Worm (Caenorhabditis elegans): Measurements from ENCODE around the gene trxr-1.

trxr-1 gene

ce11 chrIV:7049672-7050206 is 38.0 kb downstream of the trxr-1 start, which contains the start of gene nhr-105 (continued):
- TF ChIP-seq F37D6.2 (tag; optimal IDR thresholded peaks at IDR 0.05), result no peak
- TF ChIP-seq R02D3.7 (tag; optimal IDR thresholded peaks at IDR 0.05), result no peak
- no peak for TF ChIP-seq lin-39 (tag; optimal IDR thresholded peaks at IDR 0.05)
- no peak for TF ChIP-seq aly-2 (tag; optimal IDR thresholded peaks at IDR 0.05)
- no peak for TF ChIP-seq daf-12 (tag; optimal IDR thresholded peaks at IDR 0.05)
- no peak for TF ChIP-seq lim-7 (GFP tag; IDR thresholded peaks at IDR 0.05)
- TF ChIP-seq ztf-7 (tag; optimal IDR thresholded peaks at IDR 0.05), result peak; percentile 57
- TF ChIP-seq hlh-11 (tag; optimal IDR thresholded peaks at IDR 0.05), result peak; percentile 92
- no peak for TF ChIP-seq daf-16 (GFP tag; optimal IDR thresholded peaks at IDR 0.05)
- TF ChIP-seq daf-16 (tag; optimal IDR thresholded peaks at IDR 0.05), result peak; percentile 83
- peak; percentile 46 for TF ChIP-seq sdz-12 (GFP tag; optimal IDR thresholded peaks at IDR 0.05)
- TF ChIP-seq F44E2.7 (GFP tag; IDR thresholded peaks at IDR 0.05), result no peak
- TF ChIP-seq cey-2 (tag; optimal IDR thresholded peaks at IDR 0.05; ENCODE audit: borderline replicate concordance, insufficient read depth), result peak; percentile 83
- TF ChIP-seq D1046.2 (GFP tag; IDR thresholded peaks at IDR 0.05), result no peak
- no peak for TF ChIP-seq ztf-11 (tag; optimal IDR thresholded peaks at IDR 0.05)
- TF ChIP-seq ceh-28 (tag; optimal IDR thresholded peaks at IDR 0.05), result no peak
- TF ChIP-seq mep-1 (tag; optimal IDR thresholded peaks at IDR 0.05), result peak; percentile 73
- TF ChIP-seq dmd-6 (GFP tag; IDR thresholded peaks at IDR 0.05), result peak; percentile 77
- TF ChIP-seq lin-38 (GFP tag; IDR thresholded peaks at IDR 0.05), result peak; percentile 37; the same call in 1 of the 2 replicates
- TF ChIP-seq mes-2 (tag; optimal IDR thresholded peaks at IDR 0.05; ENCODE audit: poor library complexity, severe bottlenecking), result peak; percentile 11
- TF ChIP-seq daf-8 (GFP tag; IDR thresholded peaks at IDR 0.05), result no peak
- peak; percentile 47; the same call in 1 of the 2 replicates for TF ChIP-seq lin-1 (GFP tag; IDR thresholded peaks at IDR 0.05)
- TF ChIP-seq nhr-77 (tag; optimal IDR thresholded peaks at IDR 0.05), result peak; percentile 77
- TF ChIP-seq hmg-1.1 (GFP tag; IDR thresholded peaks at IDR 0.05), result no peak
- TF ChIP-seq mxl-2 (GFP tag; conservative IDR thresholded peaks at IDR 0.05), result peak; percentile 67; the same call in 1 of the 2 replicates
- peak; percentile 84 for TF ChIP-seq hlh-30 (tag; optimal IDR thresholded peaks at IDR 0.05; ENCODE audit: insufficient read depth)
- no peak for TF ChIP-seq snpc-1.2 (GFP tag; IDR thresholded peaks at IDR 0.05)
- TF ChIP-seq lsy-2 (tag; optimal IDR thresholded peaks at IDR 0.05), result peak in 1 of 2 experiments; percentile 79
- no peak for TF ChIP-seq spr-3 (GFP tag; optimal IDR thresholded peaks at IDR 0.05)
- TF ChIP-seq nhr-42 (GFP tag; IDR thresholded peaks at IDR 0.05), result 0 out of 2 replicates have a peak, but pooled peaks have one; percentile 54
- no peak for TF ChIP-seq dmd-8 (GFP tag; IDR thresholded peaks at IDR 0.05)
- no peak for TF ChIP-seq ZK337.2 (GFP tag; IDR thresholded peaks at IDR 0.05)
- TF ChIP-seq attf-4 (tag; optimal IDR thresholded peaks at IDR 0.05), result no peak
- TF ChIP-seq nhr-28 (tag; optimal IDR thresholded peaks at IDR 0.05), result peak; percentile 81
- no peak for TF ChIP-seq saeg-2 (GFP tag; IDR thresholded peaks at IDR 0.05)
- TF ChIP-seq nhr-111 (GFP tag; optimal IDR thresholded peaks at IDR 0.05), result no peak
- no peak for TF ChIP-seq ceh-20 (GFP tag; IDR thresholded peaks at IDR 0.05)
- no peak for TF ChIP-seq ceh-62 (tag; optimal IDR thresholded peaks at IDR 0.05)
- TF ChIP-seq nhr-41 (GFP tag; IDR thresholded peaks at IDR 0.05), result no peak
- no peak for TF ChIP-seq unc-39 (tag; optimal IDR thresholded peaks at IDR 0.05)
- TF ChIP-seq nhr-11 (tag; optimal IDR thresholded peaks at IDR 0.05), result peak; percentile 27
- TF ChIP-seq ctbp-1 (GFP tag; IDR thresholded peaks at IDR 0.05), result peak; percentile 9; the same call in 1 of the 2 replicates
- TF ChIP-seq F49E8.2 (tag; optimal IDR thresholded peaks at IDR 0.05; ENCODE audit: borderline replicate concordance), result no peak
- TF ChIP-seq rbr-2 (tag; optimal IDR thresholded peaks at IDR 0.05), result peak; percentile 17
- TF ChIP-seq lin-13 (GFP tag; optimal IDR thresholded peaks at IDR 0.05), result peak; percentile 12
- TF ChIP-seq zip-11 (GFP tag; IDR thresholded peaks at IDR 0.05), result no peak
- no peak for TF ChIP-seq pha-4 (GFP tag; IDR thresholded peaks at IDR 0.05)
- TF ChIP-seq pha-4 (tag; optimal IDR thresholded peaks at IDR 0.05), result no peak
- TF ChIP-seq zag-1 (tag; optimal IDR thresholded peaks at IDR 0.05), result no peak
- no peak for TF ChIP-seq ces-1 (GFP tag; optimal IDR thresholded peaks at IDR 0.05)
- peak; percentile 36 for TF ChIP-seq T20F7.1 (GFP tag; optimal IDR thresholded peaks at IDR 0.05)
- TF ChIP-seq aha-1 (tag), result peak; percentile 98
